Worm (Caenorhabditis elegans): ENCODE results near the gene clec-213.

clec-213 gene

ce11 chrV:7604858-7605257, at the start of gene clec-213:
Gene clec-213 (plus strand): TSS chrV:7605158.
- no peak for TF ChIP-seq sea-1 (GFP tag; conservative IDR thresholded peaks at IDR 0.05)
- TF ChIP-seq B0310.2 (tag; optimal IDR thresholded peaks at IDR 0.05), result no peak
- TF ChIP-seq tbx-37 (GFP tag; conservative IDR thresholded peaks at IDR 0.05), result no peak
- TF ChIP-seq ceh-13 (GFP tag; optimal IDR thresholded peaks at IDR 0.05), result no peak
- no peak for TF ChIP-seq hmbx-1 (tag; optimal IDR thresholded peaks at IDR 0.05)
- TF ChIP-seq scrt-1 (GFP tag; IDR thresholded peaks at IDR 0.05), result no peak
- TF ChIP-seq ceh-36 (tag; optimal IDR thresholded peaks at IDR 0.05), result no peak
- TF ChIP-seq tbx-11 (GFP tag; IDR thresholded peaks at IDR 0.05), result no peak
- TF ChIP-seq hmg-4 (GFP tag; optimal IDR thresholded peaks at IDR 0.05), result no peak
- no peak for TF ChIP-seq pes-1 (GFP tag; IDR thresholded peaks at IDR 0.05)
- TF ChIP-seq ama-1 (optimal IDR thresholded peaks at IDR 0.05), result no peak
- no peak for TF ChIP-seq tra-4 (tag; optimal IDR thresholded peaks at IDR 0.05)
- TF ChIP-seq F13C5.2 (tag; optimal IDR thresholded peaks at IDR 0.05), result no peak
- no peak for TF ChIP-seq ets-7 (tag; optimal IDR thresholded peaks at IDR 0.05)
- TF ChIP-seq hnd-1 (tag; optimal IDR thresholded peaks at IDR 0.05), result no peak
- TF ChIP-seq flt-1 (GFP tag; IDR thresholded peaks at IDR 0.05), result no peak
- no peak for TF ChIP-seq aly-1 (tag; optimal IDR thresholded peaks at IDR 0.05)

ce11 chrV:7555875-7556274, 49.1 kb upstream of the clec-213 start:
- TF ChIP-seq hmg-4 (GFP tag; optimal IDR thresholded peaks at IDR 0.05), result no peak
- TF ChIP-seq sea-1 (GFP tag; conservative IDR thresholded peaks at IDR 0.05), result no peak
- TF ChIP-seq ama-1 (optimal IDR thresholded peaks at IDR 0.05), result no peak
- TF ChIP-seq hmbx-1 (tag; optimal IDR thresholded peaks at IDR 0.05), result no peak
- TF ChIP-seq F13C5.2 (tag; optimal IDR thresholded peaks at IDR 0.05), result no peak
- no peak for TF ChIP-seq flt-1 (GFP tag; IDR thresholded peaks at IDR 0.05)
- TF ChIP-seq scrt-1 (GFP tag; IDR thresholded peaks at IDR 0.05), result no peak
- TF ChIP-seq hnd-1 (tag; optimal IDR thresholded peaks at IDR 0.05), result no peak
- TF ChIP-seq tra-4 (tag; optimal IDR thresholded peaks at IDR 0.05), result no peak
- TF ChIP-seq ets-7 (tag; optimal IDR thresholded peaks at IDR 0.05), result no peak
- no peak for TF ChIP-seq tbx-37 (GFP tag; conservative IDR thresholded peaks at IDR 0.05)

- no peak for TF ChIP-seq tbx-37 (GFP tag; conservative IDR thresholded peaks at IDR 0.05)
- no peak for TF ChIP-seq ama-1 (optimal IDR thresholded peaks at IDR 0.05)
- no peak for TF ChIP-seq hnd-1 (tag; optimal IDR thresholded peaks at IDR 0.05)
- TF ChIP-seq hmbx-1 (tag; optimal IDR thresholded peaks at IDR 0.05), result no peak
- no peak for TF ChIP-seq scrt-1 (GFP tag; IDR thresholded peaks at IDR 0.05)
- TF ChIP-seq F13C5.2 (tag; optimal IDR thresholded peaks at IDR 0.05), result no peak
- no peak for TF ChIP-seq ceh-36 (tag; optimal IDR thresholded peaks at IDR 0.05)
- no peak for TF ChIP-seq B0310.2 (tag; optimal IDR thresholded peaks at IDR 0.05)
- TF ChIP-seq hmg-4 (GFP tag; optimal IDR thresholded peaks at IDR 0.05), result no peak
- no peak for TF ChIP-seq tbx-11 (GFP tag; IDR thresholded peaks at IDR 0.05)
- TF ChIP-seq pes-1 (GFP tag; IDR thresholded peaks at IDR 0.05), result no peak
- TF ChIP-seq tra-4 (tag; optimal IDR thresholded peaks at IDR 0.05), result no peak
- no peak for TF ChIP-seq aly-1 (tag; optimal IDR thresholded peaks at IDR 0.05)
- no peak for TF ChIP-seq ets-7 (tag; optimal IDR thresholded peaks at IDR 0.05)
- TF ChIP-seq sea-1 (GFP tag; conservative IDR thresholded peaks at IDR 0.05), result no peak
- TF ChIP-seq ceh-13 (GFP tag; optimal IDR thresholded peaks at IDR 0.05), result no peak
- no peak for TF ChIP-seq flt-1 (GFP tag; IDR thresholded peaks at IDR 0.05)
Observed at ce11 chrV:7558693-7559092, 46.3 kb upstream of the clec-213 start, which contains the start of gene ets-7. Gene ets-7 (minus strand): TSS chrV:7558793.

ce11 chrV:7562947-7563346, 42.0 kb upstream of the clec-213 start, which contains the start of gene F19F10.1:
Gene F19F10.1 (plus strand): TSS chrV:7563247.
- TF ChIP-seq tbx-37 (GFP tag; conservative IDR thresholded peaks at IDR 0.05), result no peak
- TF ChIP-seq scrt-1 (GFP tag; IDR thresholded peaks at IDR 0.05), result no peak
- no peak for TF ChIP-seq tbx-11 (GFP tag; IDR thresholded peaks at IDR 0.05)
- no peak for TF ChIP-seq flt-1 (GFP tag; IDR thresholded peaks at IDR 0.05)
- TF ChIP-seq hnd-1 (tag; optimal IDR thresholded peaks at IDR 0.05), result no peak
- no peak for TF ChIP-seq pes-1 (GFP tag; IDR thresholded peaks at IDR 0.05)
- no peak for TF ChIP-seq tra-4 (tag; optimal IDR thresholded peaks at IDR 0.05)
- no peak for TF ChIP-seq ets-7 (tag; optimal IDR thresholded peaks at IDR 0.05)
- TF ChIP-seq aly-1 (tag; optimal IDR thresholded peaks at IDR 0.05), result no peak

ce11 chrV:7570290-7570689, 34.7 kb upstream of the clec-213 start, which contains the start of gene clec-212:
Gene clec-212 (minus strand): TSS chrV:7570390.
- TF ChIP-seq tra-4 (tag; optimal IDR thresholded peaks at IDR 0.05) (no peak), aly-1 (tag; optimal IDR thresholded peaks at IDR 0.05) (no peak), tbx-37 (GFP tag; conservative IDR thresholded peaks at IDR 0.05) (no peak), scrt-1 (GFP tag; IDR thresholded peaks at IDR 0.05) (no peak), B0310.2 (tag; optimal IDR thresholded peaks at IDR 0.05) (no peak), sea-1 (GFP tag; conservative IDR thresholded peaks at IDR 0.05) (no peak), ama-1 (optimal IDR thresholded peaks at IDR 0.05) (no peak), hmbx-1 (tag; optimal IDR thresholded peaks at IDR 0.05) (no peak)

ce11 chrV:7570955-7571354, 34.0 kb upstream of the clec-213 start, which contains the start of gene F19F10.14:
Gene F19F10.14 (minus strand): TSS chrV:7571055.
- TF ChIP-seq tra-4 (tag; optimal IDR thresholded peaks at IDR 0.05) (no peak), hmbx-1 (tag; optimal IDR thresholded peaks at IDR 0.05) (no peak), scrt-1 (GFP tag; IDR thresholded peaks at IDR 0.05) (no peak), F13C5.2 (tag; optimal IDR thresholded peaks at IDR 0.05) (no peak), ceh-13 (GFP tag; optimal IDR thresholded peaks at IDR 0.05) (no peak), tbx-11 (GFP tag; IDR thresholded peaks at IDR 0.05) (no peak), sea-1 (GFP tag; conservative IDR thresholded peaks at IDR 0.05) (no peak), pes-1 (GFP tag; IDR thresholded peaks at IDR 0.05) (no peak), aly-1 (tag; optimal IDR thresholded peaks at IDR 0.05) (no peak), tbx-37 (GFP tag; conservative IDR thresholded peaks at IDR 0.05) (no peak), hmg-4 (GFP tag; optimal IDR thresholded peaks at IDR 0.05) (no peak), flt-1 (GFP tag; IDR thresholded peaks at IDR 0.05) (no peak), ceh-36 (tag; optimal IDR thresholded peaks at IDR 0.05) (no peak), ama-1 (optimal IDR thresholded peaks at IDR 0.05) (no peak), B0310.2 (tag; optimal IDR thresholded peaks at IDR 0.05) (no peak), ets-7 (tag; optimal IDR thresholded peaks at IDR 0.05) (no peak), hnd-1 (tag; optimal IDR thresholded peaks at IDR 0.05) (no peak)

ce11 chrV:7575563-7575962, 29.4 kb upstream of the clec-213 start, which contains the start of the genes snu-66 and ints-9:
Gene snu-66 (minus strand): TSS chrV:7575670.
Gene ints-9 (plus strand): TSS chrV:7575802.
- no peak for TF ChIP-seq tbx-37 (GFP tag; conservative IDR thresholded peaks at IDR 0.05)
- no peak for TF ChIP-seq hmbx-1 (tag; optimal IDR thresholded peaks at IDR 0.05)
- no peak for TF ChIP-seq sea-1 (GFP tag; conservative IDR thresholded peaks at IDR 0.05)
- TF ChIP-seq F13C5.2 (tag; optimal IDR thresholded peaks at IDR 0.05), result no peak
- no peak for TF ChIP-seq hnd-1 (tag; optimal IDR thresholded peaks at IDR 0.05)
- TF ChIP-seq tra-4 (tag; optimal IDR thresholded peaks at IDR 0.05), result no peak
- no peak for TF ChIP-seq ama-1 (optimal IDR thresholded peaks at IDR 0.05)
- no peak for TF ChIP-seq ets-7 (tag; optimal IDR thresholded peaks at IDR 0.05)
- no peak for TF ChIP-seq scrt-1 (GFP tag; IDR thresholded peaks at IDR 0.05)

Measured in whole organism, early embryonic.